Fruit fly (Drosophila melanogaster) whole organism, prepupa: ENCODE results near the gene Ppat-Dpck.
A peak's percentile ranks its signal among the peaks of the same experiment; 100 is the strongest.

Experiments
- CG11902 ChIP-seq: fragments of 200-800 bp; sonication (Bioruptor generic); optimal IDR thresholded peaks from 3 replicates; lab custom pipeline; 2016; ENCODE audit warnings: missing biosample characterization, missing genetic modification characterization
- CG15336 ChIP-seq: fragments of 200-800 bp; sonication (Bioruptor generic); IDR thresholded peaks from 2 replicates; pipeline ENCODE4 v1.3.6; 2022; ENCODE audit warnings: missing biosample characterization, missing genetic modification characterization
- CG1621 ChIP-seq: fragments of 200-800 bp; sonication (Bioruptor generic); optimal IDR thresholded peaks from 3 replicates; lab custom pipeline; 2018; ENCODE audit warnings: missing biosample characterization, mild to moderate bottlenecking, missing genetic modification characterization
- CG3032 ChIP-seq: fragments of 200-800 bp; optimal IDR thresholded peaks from 2 replicates; lab custom pipeline; 2019; ENCODE audit warnings: missing biosample characterization, mild to moderate bottlenecking, missing genetic modification characterization, moderate library complexity
- CG32006 ChIP-seq: fragments of 200-800 bp; sonication (Bioruptor generic); optimal IDR thresholded peaks from 3 replicates; lab custom pipeline; 2017; ENCODE audit warnings: missing biosample characterization, mild to moderate bottlenecking, missing genetic modification characterization
- CG34406 ChIP-seq: fragments of 200-800 bp; sonication (Bioruptor generic); optimal IDR thresholded peaks from 3 replicates; lab custom pipeline; 2016; ENCODE audit warnings: missing biosample characterization, missing genetic modification characterization
- CG6163 ChIP-seq: fragments of 200-800 bp; sonication (Bioruptor generic); IDR thresholded peaks from 3 replicates; pipeline ENCODE4 v1.3.6; 2022; ENCODE audit warnings: missing biosample characterization, missing genetic modification characterization
- CG6276 ChIP-seq: fragments of 200-800 bp; sonication (Bioruptor generic); optimal IDR thresholded peaks from 2 replicates; lab custom pipeline; 2017; ENCODE audit warnings: missing biosample characterization, mild to moderate bottlenecking, missing genetic modification characterization
- CG6792 ChIP-seq: fragments of 200-800 bp; sonication (Bioruptor generic); optimal IDR thresholded peaks from 3 replicates; lab custom pipeline; 2016; ENCODE audit warnings: missing biosample characterization, missing genetic modification characterization
- CG6808 ChIP-seq: fragments of 200-800 bp; sonication (Bioruptor generic); optimal IDR thresholded peaks from 3 replicates; lab custom pipeline; 2017; ENCODE audit warnings: missing biosample characterization, missing genetic modification characterization, mild to moderate bottlenecking, moderate library complexity, missing genetic modification reagents
- CG6854 ChIP-seq: fragments of 200-800 bp; sonication (Bioruptor generic); optimal IDR thresholded peaks from 2 replicates; lab custom pipeline; 2017; ENCODE audit warnings: missing biosample characterization, mild to moderate bottlenecking, missing genetic modification characterization
- CG8119 ChIP-seq: fragments of 200-800 bp; sonication (Bioruptor generic); IDR thresholded peaks from 3 replicates; pipeline ENCODE4 v1.3.6; 2022; ENCODE audit warnings: missing biosample characterization, missing genetic modification characterization
- CG8319 ChIP-seq: fragments of 200-800 bp; sonication (Bioruptor generic); optimal IDR thresholded peaks from 3 replicates; lab custom pipeline; 2016; ENCODE audit warnings: missing biosample characterization, missing genetic modification characterization
- Eip75B ChIP-seq: fragments of 200-800 bp; sonication (Bioruptor generic); optimal IDR thresholded peaks from 3 replicates; lab custom pipeline; 2016; ENCODE audit warnings: missing biosample characterization, missing genetic modification characterization
- Eip78C ChIP-seq: fragments of 200-800 bp; sonication (Bioruptor generic); peaks from one replicate; lab custom pipeline; 2016; ENCODE audit warnings: missing biosample characterization, missing genetic modification characterization
- Eip93F ChIP-seq: fragments of 200-800 bp; sonication (Bioruptor generic); optimal IDR thresholded peaks from 2 replicates; lab custom pipeline; 2016; ENCODE audit warnings: missing biosample characterization, mild to moderate bottlenecking, missing genetic modification characterization
- Ets21C ChIP-seq: fragments of 200-800 bp; sonication (Bioruptor generic); optimal IDR thresholded peaks from 3 replicates; lab custom pipeline; 2016; ENCODE audit warnings: missing biosample characterization, missing genetic modification characterization
- Ets96B ChIP-seq: fragments of 200-800 bp; optimal IDR thresholded peaks from 2 replicates; lab custom pipeline; 2019; ENCODE audit warnings: missing biosample characterization, mild to moderate bottlenecking, missing genetic modification characterization, moderate library complexity
- Gug ChIP-seq: fragments of 200-800 bp; sonication (Bioruptor generic); IDR thresholded peaks from 2 replicates; pipeline ENCODE4 v1.3.6; 2022; ENCODE audit warnings: missing biosample characterization, missing genetic modification characterization
- Hr38 ChIP-seq: sonication (Bioruptor generic); optimal IDR thresholded peaks from 2 replicates; lab custom pipeline; 2016; ENCODE audit warnings: missing biosample characterization, missing genetic modification characterization
- Hr39 ChIP-seq: fragments of 200-800 bp; sonication (Bioruptor generic); optimal IDR thresholded peaks from 2 replicates; lab custom pipeline; 2016; ENCODE audit warnings: missing biosample characterization, missing genetic modification characterization
- Hr4 ChIP-seq: fragments of 200-800 bp; sonication (Bioruptor generic); optimal IDR thresholded peaks from 3 replicates; lab custom pipeline; 2016; ENCODE audit warnings: missing biosample characterization, missing genetic modification characterization
- Lpt ChIP-seq: fragments of 200-800 bp; sonication (Bioruptor generic); optimal IDR thresholded peaks from 3 replicates; lab custom pipeline; 2016; ENCODE audit warnings: missing biosample characterization, missing genetic modification characterization
- Met ChIP-seq: fragments of 200-800 bp; sonication (Bioruptor generic); optimal IDR thresholded peaks from 3 replicates; lab custom pipeline; 2016; ENCODE audit warnings: missing biosample characterization, missing genetic modification characterization
- Smox ChIP-seq: fragments of 200-800 bp; sonication (Bioruptor generic); optimal IDR thresholded peaks from 3 replicates; lab custom pipeline; 2016; ENCODE audit warnings: missing biosample characterization, missing genetic modification characterization
- Sox102F ChIP-seq: fragments of 200-800 bp; sonication (Bioruptor generic); optimal IDR thresholded peaks from 2 replicates; lab custom pipeline; 2016; ENCODE audit warnings: missing biosample characterization, mild to moderate bottlenecking, missing genetic modification characterization
- Sox14 ChIP-seq: fragments of 200-800 bp; sonication (Bioruptor generic); optimal IDR thresholded peaks from 3 replicates; lab custom pipeline; 2016; ENCODE audit warnings: missing biosample characterization, missing genetic modification characterization
- Sox15 ChIP-seq: fragments of 200-800 bp; sonication (Bioruptor generic); optimal IDR thresholded peaks from 3 replicates; lab custom pipeline; 2016; ENCODE audit warnings: missing biosample characterization, missing genetic modification characterization
- achi ChIP-seq: fragments of 200-800 bp; sonication (Bioruptor generic); optimal IDR thresholded peaks from 3 replicates; lab custom pipeline; 2016; ENCODE audit warnings: missing biosample characterization, missing genetic modification characterization
- cyc ChIP-seq: fragments of 200-800 bp; sonication (Bioruptor generic); optimal IDR thresholded peaks from 3 replicates; lab custom pipeline; 2016; ENCODE audit warnings: missing biosample characterization, missing genetic modification characterization
- eg ChIP-seq: fragments of 200-800 bp; sonication (Bioruptor generic); IDR thresholded peaks from 3 replicates; pipeline ENCODE4 v1.3.6; 2022; ENCODE audit warnings: missing biosample characterization, missing genetic modification characterization
- esn ChIP-seq: fragments of 200-800 bp; sonication (Bioruptor generic); optimal IDR thresholded peaks from 2 replicates; lab custom pipeline; 2016; ENCODE audit warnings: missing biosample characterization, mild to moderate bottlenecking, missing genetic modification characterization, moderate library complexity
- fd59A ChIP-seq: fragments of 200-800 bp; sonication (Bioruptor generic); optimal IDR thresholded peaks from 2 replicates; lab custom pipeline; 2017; ENCODE audit warnings: missing biosample characterization, mild to moderate bottlenecking, missing genetic modification characterization, missing genetic modification reagents
- net ChIP-seq: fragments of 200-800 bp; sonication (Bioruptor generic); optimal IDR thresholded peaks from 3 replicates; lab custom pipeline; 2016; ENCODE audit warnings: missing biosample characterization, missing genetic modification characterization
- pdm3 ChIP-seq: fragments of 200-800 bp; sonication (Bioruptor generic); optimal IDR thresholded peaks from 3 replicates; lab custom pipeline; 2016; ENCODE audit warnings: missing biosample characterization, missing genetic modification characterization
- salr ChIP-seq, 2 experiments: fragments of 200-800 bp; sonication (Bioruptor generic); optimal IDR thresholded peaks; 3 replicates each; lab custom pipeline; 2016 to 2018; ENCODE audit warnings: missing biosample characterization in 2 of 2, missing genetic modification characterization in 2 of 2, mild to moderate bottlenecking in 1 of 2
- spab ChIP-seq: fragments of 200-800 bp; sonication (Bioruptor generic); optimal IDR thresholded peaks from 2 replicates; lab custom pipeline; 2017; ENCODE audit warnings: missing biosample characterization, mild to moderate bottlenecking, missing genetic modification characterization, missing genetic modification reagents
- ss ChIP-seq, 2 experiments: fragments of 200-800 bp; sonication (Bioruptor generic); optimal IDR thresholded peaks; 2 replicates in 1 of 2; 3 replicates in 1 of 2; lab custom pipeline; 2017 to 2018; ENCODE audit warnings: mild to moderate bottlenecking in 2 of 2, missing biosample characterization in 2 of 2, missing genetic modification characterization in 2 of 2, moderate library complexity in 1 of 2
- svp ChIP-seq: fragments of 200-800 bp; sonication (Bioruptor generic); peaks from one replicate; lab custom pipeline; 2016; ENCODE audit warnings: missing biosample characterization, missing genetic modification characterization
- topi ChIP-seq: fragments of 200-800 bp; sonication (Bioruptor generic); optimal IDR thresholded peaks from 3 replicates; lab custom pipeline; 2016; ENCODE audit warnings: missing biosample characterization, missing genetic modification characterization
- vri ChIP-seq: fragments of 200-800 bp; sonication (Bioruptor generic); optimal IDR thresholded peaks from 3 replicates; lab custom pipeline; 2016; ENCODE audit warnings: missing biosample characterization, mild to moderate bottlenecking, missing genetic modification characterization

Ppat-Dpck gene

dm6 chr3L:5753605-5754365 is 14.8 kb downstream of the Ppat-Dpck start:
- TF ChIP-seq eg, result peak; percentile 23; the same call in 1 of the 3 replicates
- peak; percentile 3 for TF ChIP-seq Lpt (GFP tag; lab: Kevin White, UChicago)
- TF ChIP-seq vri (GFP tag; lab: Kevin White, UChicago), result peak; percentile 94
- no peak for TF ChIP-seq CG3032
- peak; percentile 43 for TF ChIP-seq Eip78C (GFP tag; lab: Kevin White, UChicago)
- TF ChIP-seq CG1621 (tag; lab: Kevin White, UChicago), result no peak
- TF ChIP-seq CG8319 (GFP tag; lab: Kevin White, UChicago), result no peak
- TF ChIP-seq cyc (GFP tag; lab: Kevin White, UChicago), result no peak
- TF ChIP-seq Gug, result 0 out of 2 replicates have a peak, but pooled peaks have one; percentile 7

- TF ChIP-seq ss (GFP tag; optimal IDR thresholded peaks at IDR 0.05; lab: Kevin White, UChicago) (peak; percentile 43 to 53), Sox15 (GFP tag; lab: Kevin White, UChicago) (no peak), CG8119 (GFP tag; lab: Robert Waterston, UW) (0 out of 3 replicates have a peak, but pooled peaks have one; percentile 38), Ets21C (no peak), vri (GFP tag; lab: Kevin White, UChicago) (peak; percentile 51), net (GFP tag; lab: Kevin White, UChicago) (peak; percentile 27), Hr38 (no peak), achi (GFP tag; lab: Kevin White, UChicago) (no peak), pdm3 (GFP tag; lab: Kevin White, UChicago) (no peak), Sox14 (GFP tag; lab: Kevin White, UChicago) (peak; percentile 26), CG6854 (GFP tag; lab: Kevin White, UChicago) (peak; percentile 14), Eip78C (GFP tag; lab: Kevin White, UChicago) (peak; percentile 54), Eip93F (no peak), Ets96B (tag; lab: Kevin White, UChicago) (no peak), CG1621 (tag; lab: Kevin White, UChicago) (peak; percentile 33), CG34406 (GFP tag; lab: Kevin White, UChicago) (no peak), CG6792 (GFP tag; lab: Kevin White, UChicago) (no peak), svp (no peak), salr (GFP tag; optimal IDR thresholded peaks at IDR 0.05; lab: Kevin White, UChicago) (no peak), CG6808 (GFP tag; lab: Kevin White, UChicago) (peak; percentile 38)
- TF ChIP-seq, all 60 proteins: peak for 9
These were observed 15.5 kb downstream of the Ppat-Dpck start, which contains the start of gene Usp47 for dm6 chr3L:5752903-5753604. TSS of gene Usp47 (plus strand) at chr3L:5752973.

DNA sequence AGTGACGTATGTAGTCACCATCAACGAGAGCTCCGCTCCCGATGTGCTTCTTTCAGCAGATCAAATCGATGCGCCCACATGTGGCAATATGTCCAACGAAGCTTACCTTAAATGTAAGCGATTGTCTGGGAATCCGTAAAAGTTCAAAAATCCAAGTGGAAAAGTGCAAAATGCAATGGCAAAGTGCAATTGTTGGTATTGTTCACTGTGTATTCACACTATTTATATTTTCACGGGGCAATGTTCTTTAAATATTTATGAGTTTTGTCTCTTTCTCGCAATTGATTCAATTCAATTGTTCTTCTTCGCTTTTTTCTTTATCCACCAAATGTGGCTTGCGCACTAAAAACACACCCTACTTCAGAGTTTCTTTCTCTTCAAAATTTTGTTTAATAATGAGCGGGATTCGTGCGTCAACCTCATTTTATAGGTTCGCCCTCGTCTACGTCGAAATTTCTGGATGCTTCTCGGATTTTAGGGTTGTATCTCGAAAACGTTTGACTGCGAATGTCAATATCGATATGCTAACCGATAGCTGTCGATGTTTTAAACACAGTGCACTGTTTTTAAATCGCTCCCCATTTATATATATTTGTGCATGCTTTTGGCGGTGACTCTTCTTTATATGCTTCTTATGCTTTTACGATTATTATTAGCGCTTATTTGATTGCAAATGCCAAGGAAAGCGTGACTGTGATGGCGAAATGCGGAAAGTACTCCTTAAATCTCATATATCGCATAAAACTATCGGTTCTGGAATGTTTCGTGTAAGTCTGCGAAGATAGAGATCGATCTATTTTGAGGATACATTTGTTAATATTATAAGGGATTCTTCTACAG is 16.6 kb downstream of the Ppat-Dpck start, which contains the start of gene DnaJ-1:
TSS of gene DnaJ-1 (minus strand) at position 450 of the 840 bp plus-strand sequence.
- TF ChIP-seq Met (GFP tag; lab: Kevin White, UChicago), result no peak
- no peak for TF ChIP-seq Hr4 (GFP tag; lab: Kevin White, UChicago)
- no peak for TF ChIP-seq spab (GFP tag; lab: Kevin White, UChicago)
- no peak for TF ChIP-seq cyc (GFP tag; lab: Kevin White, UChicago)
- peak; percentile 64 for TF ChIP-seq vri (GFP tag; lab: Kevin White, UChicago)
- TF ChIP-seq Sox102F, result peak; percentile 54
- TF ChIP-seq Eip78C (GFP tag; lab: Kevin White, UChicago), result peak; percentile 83
- TF ChIP-seq Hr39, result no peak
- no peak for TF ChIP-seq fd59A
- peak; percentile 29 for TF ChIP-seq esn
- TF ChIP-seq Ets96B (tag; lab: Kevin White, UChicago), result no peak
- no peak for TF ChIP-seq CG6276 (GFP tag; lab: Kevin White, UChicago)
- peak; percentile 36 for TF ChIP-seq Eip75B (GFP tag; lab: Kevin White, UChicago)
- TF ChIP-seq Gug, result no peak
- TF ChIP-seq salr (GFP tag; optimal IDR thresholded peaks at IDR 0.05; lab: Kevin White, UChicago), result no peak
- TF ChIP-seq CG32006, result no peak
- no peak for TF ChIP-seq Lpt (GFP tag; lab: Kevin White, UChicago)
- TF ChIP-seq net (GFP tag; lab: Kevin White, UChicago), result no peak
- peak; percentile 33; the same call in 1 of the 3 replicates for TF ChIP-seq eg
- peak; percentile 61 for TF ChIP-seq Sox14 (GFP tag; lab: Kevin White, UChicago)
- no peak for TF ChIP-seq CG8119 (GFP tag; lab: Robert Waterston, UW)
- no peak for TF ChIP-seq CG11902 (GFP tag; lab: Kevin White, UChicago)
- no peak for TF ChIP-seq CG6163 (GFP tag; lab: Robert Waterston, UW)
- no peak for TF ChIP-seq CG15336 (GFP tag; lab: Robert Waterston, UW)
- TF ChIP-seq Ets21C, result no peak
- no peak for TF ChIP-seq Smox
- TF ChIP-seq Eip93F, result no peak
- TF ChIP-seq topi (GFP tag; lab: Kevin White, UChicago), result peak; percentile 38
